Worm (Caenorhabditis elegans): ENCODE measurements around the gene atg-10.

ce11 chrII:8641131-8641530 lies 17.8 kb upstream of the atg-10 start, which contains the start of gene D2085.7:
- no peak for TF ChIP-seq ces-1 (GFP tag; optimal IDR thresholded peaks at IDR 0.05)
- TF ChIP-seq mef-2 (tag; optimal IDR thresholded peaks at IDR 0.05), result no peak
- no peak for TF ChIP-seq unc-130 (tag; optimal IDR thresholded peaks at IDR 0.05)
- TF ChIP-seq nhr-19 (GFP tag; conservative IDR thresholded peaks at IDR 0.05), result no peak
- TF ChIP-seq fos-1 (tag; optimal IDR thresholded peaks at IDR 0.05), result no peak
- TF ChIP-seq nhr-28 (tag; optimal IDR thresholded peaks at IDR 0.05), result no peak
- TF ChIP-seq lin-14 (GFP tag; optimal IDR thresholded peaks at IDR 0.05), result peak; percentile 39
- no peak for TF ChIP-seq lin-39 (tag; optimal IDR thresholded peaks at IDR 0.05)
- TF ChIP-seq ceh-82 (tag; optimal IDR thresholded peaks at IDR 0.05), result no peak
- TF ChIP-seq blmp-1 (tag; optimal IDR thresholded peaks at IDR 0.05), result peak; percentile 81

Measured in whole organism, L1 larva.